Fruit fly (Drosophila melanogaster) whole organism, prepupa: ENCODE measurements around the gene Or71a.

Experiments used
- CG10669 ChIP-seq: fragments of 200-800 bp; sonication (Bioruptor generic); optimal IDR thresholded peaks from 3 replicates; lab custom pipeline; 2018; ENCODE audit warnings: missing biosample characterization, mild to moderate bottlenecking, missing genetic modification characterization, moderate library complexity
- CG32006 ChIP-seq: fragments of 200-800 bp; sonication (Bioruptor generic); optimal IDR thresholded peaks from 3 replicates; lab custom pipeline; 2017; ENCODE audit warnings: missing biosample characterization, mild to moderate bottlenecking, missing genetic modification characterization
- CG8632 ChIP-seq: fragments of 200-800 bp; sonication (Bioruptor generic); optimal IDR thresholded peaks from 3 replicates; lab custom pipeline; 2016; ENCODE audit warnings: missing biosample characterization, missing genetic modification characterization
- Ets96B ChIP-seq: fragments of 200-800 bp; optimal IDR thresholded peaks from 2 replicates; lab custom pipeline; 2019; ENCODE audit warnings: missing biosample characterization, mild to moderate bottlenecking, missing genetic modification characterization, moderate library complexity
- Hr4 ChIP-seq: fragments of 200-800 bp; sonication (Bioruptor generic); optimal IDR thresholded peaks from 3 replicates; lab custom pipeline; 2016; ENCODE audit warnings: missing biosample characterization, missing genetic modification characterization
- OdsH ChIP-seq: fragments of 200-800 bp; sonication (Bioruptor generic); optimal IDR thresholded peaks from 3 replicates; lab custom pipeline; 2016; ENCODE audit warnings: missing biosample characterization, missing genetic modification characterization
- Sox102F ChIP-seq: fragments of 200-800 bp; sonication (Bioruptor generic); optimal IDR thresholded peaks from 2 replicates; lab custom pipeline; 2016; ENCODE audit warnings: missing biosample characterization, mild to moderate bottlenecking, missing genetic modification characterization
- Sox15 ChIP-seq: fragments of 200-800 bp; sonication (Bioruptor generic); optimal IDR thresholded peaks from 3 replicates; lab custom pipeline; 2016; ENCODE audit warnings: missing biosample characterization, missing genetic modification characterization
- achi ChIP-seq: fragments of 200-800 bp; sonication (Bioruptor generic); optimal IDR thresholded peaks from 3 replicates; lab custom pipeline; 2016; ENCODE audit warnings: missing biosample characterization, missing genetic modification characterization

DNA sequence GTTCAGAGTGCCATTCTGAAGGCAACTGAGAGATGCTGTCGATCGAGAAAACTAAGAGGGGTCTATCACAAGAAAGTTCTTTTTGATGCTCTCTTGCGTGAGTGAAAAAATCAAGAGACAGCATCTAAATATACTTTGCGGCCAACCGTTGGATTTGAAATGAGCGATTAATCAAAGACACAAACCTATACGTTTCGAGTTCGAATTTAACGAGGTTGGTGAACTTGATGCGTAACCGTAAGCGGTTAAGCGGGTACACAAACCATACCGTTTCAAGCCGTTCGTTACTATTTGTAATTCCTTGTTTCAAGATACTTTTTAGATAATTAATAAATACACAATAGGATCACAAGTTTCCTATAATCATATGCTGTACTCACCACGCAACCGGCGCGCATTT, 6.1 kb downstream of the Or71a start:
- no peak for TF ChIP-seq CG10669 (GFP tag; lab: Kevin White, UChicago)
- TF ChIP-seq Sox102F = no peak
- no peak for TF ChIP-seq Ets96B
- no peak for TF ChIP-seq OdsH (GFP tag; lab: Kevin White, UChicago)
- no peak for TF ChIP-seq achi
- TF ChIP-seq CG32006 (GFP tag; lab: Kevin White, UChicago) = no peak
- no peak for TF ChIP-seq CG8632 (GFP tag; lab: Kevin White, UChicago)
- no peak for TF ChIP-seq Sox15 (GFP tag; lab: Kevin White, UChicago)
- no peak for TF ChIP-seq Hr4 (GFP tag; lab: Kevin White, UChicago)
